Worm (Caenorhabditis elegans): ENCODE measurements around the gene gcn-2.

The gcn-2 gene

DNA sequence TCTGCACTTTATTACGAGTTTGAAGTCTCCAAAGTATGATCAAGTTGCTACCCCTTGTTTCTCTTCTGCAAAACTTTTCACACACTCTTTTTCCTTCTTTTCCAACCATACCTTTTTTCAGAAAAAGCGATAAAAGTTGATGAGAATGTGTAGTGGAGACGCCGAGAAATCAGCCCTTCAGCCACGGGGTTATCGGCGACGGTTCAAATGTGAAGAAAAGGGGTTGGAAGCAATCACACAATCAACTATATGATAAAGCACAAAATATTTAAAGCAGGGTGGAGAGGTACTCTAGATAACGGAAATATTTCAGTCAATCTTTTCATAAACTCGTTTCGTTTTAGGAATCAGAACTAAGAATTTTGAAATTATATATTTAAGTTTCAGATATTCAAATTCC lies 10.9 kb upstream of the gcn-2 start, which contains the start of gene F42G4.5 (continued):
- TF ChIP-seq nhr-48 (tag; optimal IDR thresholded peaks at IDR 0.05) (peak; percentile 30), mxl-3 (GFP tag; optimal IDR thresholded peaks at IDR 0.05) (peak; percentile 27), lin-38 (GFP tag; IDR thresholded peaks at IDR 0.05) (no peak), daf-12 (tag; optimal IDR thresholded peaks at IDR 0.05) (no peak), daf-16 (GFP tag; optimal IDR thresholded peaks at IDR 0.05) (no peak), daf-16 (tag; optimal IDR thresholded peaks at IDR 0.05) (peak; percentile 81), ZK337.2 (GFP tag; IDR thresholded peaks at IDR 0.05) (no peak), dmd-6 (GFP tag; IDR thresholded peaks at IDR 0.05) (peak; percentile 68), mep-1 (tag; optimal IDR thresholded peaks at IDR 0.05) (no peak), hif-1 (tag; optimal IDR thresholded peaks at IDR 0.05) (no peak), F26F4.8 (GFP tag; conservative IDR thresholded peaks at IDR 0.05) (no peak), F44E2.7 (GFP tag; IDR thresholded peaks at IDR 0.05) (no peak), nhr-76 (tag; optimal IDR thresholded peaks at IDR 0.05) (no peak), hlh-11 (tag; optimal IDR thresholded peaks at IDR 0.05) (peak; percentile 88), ZK546.5 (tag; optimal IDR thresholded peaks at IDR 0.05) (no peak), nhr-102 (tag; optimal IDR thresholded peaks at IDR 0.05) (no peak), skn-1 (tag; optimal IDR thresholded peaks at IDR 0.05) (no peak), ztf-11 (tag; optimal IDR thresholded peaks at IDR 0.05) (no peak), ces-1 (GFP tag; optimal IDR thresholded peaks at IDR 0.05) (no peak), snpc-4 (tag; optimal IDR thresholded peaks at IDR 0.05) (no peak), zag-1 (tag; optimal IDR thresholded peaks at IDR 0.05) (no peak), ceh-62 (tag; optimal IDR thresholded peaks at IDR 0.05) (no peak), pha-4 (GFP tag; IDR thresholded peaks at IDR 0.05) (no peak), pha-4 (tag; optimal IDR thresholded peaks at IDR 0.05) (no peak), snpc-1.2 (GFP tag; IDR thresholded peaks at IDR 0.05) (no peak), lir-3 (tag; optimal IDR thresholded peaks at IDR 0.05) (no peak), lin-29 (GFP tag; IDR thresholded peaks at IDR 0.05) (no peak), nhr-25 (tag; optimal IDR thresholded peaks at IDR 0.05; ENCODE audit: borderline replicate concordance, insufficient read depth) (no peak), D1046.2 (GFP tag; IDR thresholded peaks at IDR 0.05) (no peak)

DNA sequence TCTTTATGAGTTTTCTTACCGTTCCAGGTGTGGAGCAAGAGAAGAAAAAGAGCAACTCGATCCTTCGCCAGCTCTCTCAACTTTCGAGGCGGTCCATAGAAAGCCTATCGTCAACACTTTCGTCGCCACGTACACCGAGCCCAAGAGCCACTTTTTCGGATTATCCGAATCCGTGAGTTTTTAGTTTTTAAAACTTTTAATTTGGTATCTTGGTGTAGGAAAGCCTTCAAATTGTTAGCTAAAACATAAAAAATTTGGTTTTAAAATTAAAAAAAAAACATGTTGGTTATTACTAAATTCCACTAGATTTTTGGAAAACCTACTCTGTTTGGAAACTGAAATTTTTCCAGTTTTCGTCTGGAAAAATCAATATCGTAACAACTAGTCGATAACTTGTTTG lies 10.2 kb upstream of the gcn-2 start:
- peak; percentile 79 for TF ChIP-seq aha-1 (tag)
- TF ChIP-seq Y105C5A.15 (GFP tag; IDR thresholded peaks at IDR 0.05) = no peak

DNA sequence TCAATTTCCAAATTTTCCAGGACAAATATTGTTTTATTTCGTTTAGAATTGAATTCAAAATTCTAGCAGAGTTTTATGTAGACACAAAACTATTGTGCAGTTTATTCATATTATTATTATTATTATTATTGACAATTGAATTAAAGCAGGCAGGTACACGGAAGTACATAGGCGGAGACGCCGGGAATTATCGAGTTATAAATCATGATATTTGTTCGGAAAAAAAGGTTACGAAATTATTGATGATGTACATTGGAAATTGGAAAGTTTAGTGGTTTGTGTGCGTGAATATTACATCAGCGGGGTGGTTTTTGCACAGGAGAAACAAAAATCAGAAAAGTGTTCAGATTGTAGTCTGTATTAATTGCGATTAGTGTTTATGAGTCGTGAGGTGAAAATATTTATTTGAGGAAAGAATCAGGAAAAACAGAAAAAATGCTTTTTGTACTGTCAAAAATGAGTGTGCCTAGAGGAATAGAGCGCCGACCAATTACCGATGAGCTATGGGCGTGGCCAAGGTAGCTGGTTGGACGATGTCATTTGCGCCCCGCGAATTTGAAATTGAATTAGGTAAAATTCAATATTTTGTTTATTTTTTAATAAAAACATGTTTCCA lies 7.6 kb upstream of the gcn-2 start:
- TF ChIP-seq F10B5.3 (tag; optimal IDR thresholded peaks at IDR 0.05) = no peak
- TF ChIP-seq mep-1 (tag; optimal IDR thresholded peaks at IDR 0.05) = no peak
- no peak for TF ChIP-seq ces-1 (GFP tag; optimal IDR thresholded peaks at IDR 0.05)
- no peak for TF ChIP-seq F49E8.2 (tag; optimal IDR thresholded peaks at IDR 0.05; ENCODE audit: borderline replicate concordance)
- TF ChIP-seq nhr-28 (tag; optimal IDR thresholded peaks at IDR 0.05) = peak; percentile 66
- TF ChIP-seq hlh-11 (tag; optimal IDR thresholded peaks at IDR 0.05) = peak; percentile 41
- peak; percentile 47 for TF ChIP-seq nhr-77 (tag; optimal IDR thresholded peaks at IDR 0.05)
- 0 out of 2 replicates have a peak, but pooled peaks have one; percentile 52 for TF ChIP-seq zfp-3 (GFP tag; conservative IDR thresholded peaks at IDR 0.05)
- no peak for TF ChIP-seq gei-8 (GFP tag; optimal IDR thresholded peaks at IDR 0.05)
- no peak for TF ChIP-seq lin-39 (tag; optimal IDR thresholded peaks at IDR 0.05)
- TF ChIP-seq ztf-7 (tag; optimal IDR thresholded peaks at IDR 0.05) = no peak
- TF ChIP-seq mxl-3 (GFP tag; optimal IDR thresholded peaks at IDR 0.05) = no peak
- TF ChIP-seq Y48G9A.11 (GFP tag; IDR thresholded peaks at IDR 0.05) = no peak
- peak; percentile 43 for TF ChIP-seq T20F7.1 (GFP tag; optimal IDR thresholded peaks at IDR 0.05)
- TF ChIP-seq ceh-82 (tag; optimal IDR thresholded peaks at IDR 0.05) = no peak
- TF ChIP-seq daf-16 (GFP tag; optimal IDR thresholded peaks at IDR 0.05) = no peak
- TF ChIP-seq daf-16 (tag; optimal IDR thresholded peaks at IDR 0.05) = peak; percentile 92
- TF ChIP-seq dmd-6 (GFP tag; IDR thresholded peaks at IDR 0.05) = peak; percentile 64
- peak; percentile 78 for TF ChIP-seq php-3 (GFP tag; IDR thresholded peaks at IDR 0.05)
- no peak for TF ChIP-seq lin-15B (tag; optimal IDR thresholded peaks at IDR 0.05)
- 0 out of 2 replicates have a peak, but pooled peaks have one; percentile 39 for TF ChIP-seq ceh-20 (GFP tag; IDR thresholded peaks at IDR 0.05)
- no peak for TF ChIP-seq lsy-2 (tag; optimal IDR thresholded peaks at IDR 0.05)
- TF ChIP-seq aha-1 (tag) = no peak
- TF ChIP-seq arid-1 (GFP tag; conservative IDR thresholded peaks at IDR 0.05) = no peak
- peak; percentile 48 for TF ChIP-seq pqm-1 (tag; optimal IDR thresholded peaks at IDR 0.05)
- no peak for TF ChIP-seq D1046.2 (GFP tag; IDR thresholded peaks at IDR 0.05)
- TF ChIP-seq ceh-62 (tag; optimal IDR thresholded peaks at IDR 0.05) = no peak
- no peak for TF ChIP-seq aly-2 (tag; optimal IDR thresholded peaks at IDR 0.05)

Data from whole organism, L4 larva.